Fruit fly (Drosophila melanogaster): ENCODE results near the gene wkd.

DNA sequence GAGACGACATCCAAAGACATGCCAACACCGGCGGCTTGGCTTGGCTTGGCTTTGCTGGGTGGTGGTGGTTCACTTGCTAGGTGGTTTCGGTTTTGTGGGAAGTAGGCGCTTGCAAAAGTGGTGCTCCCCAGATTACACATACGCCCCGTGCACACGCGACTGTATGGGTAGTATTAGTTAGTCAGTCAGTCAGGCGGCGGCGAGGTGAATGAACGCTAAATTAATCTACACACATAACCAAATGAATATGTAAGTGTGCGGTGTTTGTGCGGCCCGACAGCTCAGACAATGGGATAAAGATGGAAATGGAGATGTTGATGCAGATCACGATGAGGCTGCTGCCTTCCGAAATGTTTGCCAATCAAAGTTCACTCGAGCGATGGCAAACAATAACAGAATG lies 21.8 kb downstream of the wkd start:
- TF ChIP-seq Sin3A (optimal IDR thresholded peaks at IDR 0.05) (no peak), ttk (optimal IDR thresholded peaks at IDR 0.05) (no peak)

Data from Kc167 (cell line).